Worm (Caenorhabditis elegans) whole organism, L4/young adult: Measurements from ENCODE around the gene T04C12.7.

ENCODE experiments used
- W03F9.2 ChIP-seq: fragments of 150-350 bp; optimal IDR thresholded peaks from 2 replicates; lab custom pipeline; 2014; ENCODE audit warnings: missing biosample characterization, missing genetic modification characterization
- dao-5 ChIP-seq: sonication (generic microtip); optimal IDR thresholded peaks from 2 replicates; lab custom pipeline; 2016; ENCODE audit warnings: missing genotype, missing genetic modification characterization, moderate library complexity, missing compliant biosample characterization

ce11 chrV:11065513-11065912 is 11.6 kb downstream of the T04C12.7 start, which contains the start of gene nlp-80:
- TF ChIP-seq dao-5 (no peak), W03F9.2 (tag; lab: Kevin White, UChicago) (no peak)
